Worm (Caenorhabditis elegans) whole organism, early embryonic: Measurements from ENCODE around the gene T24A6.7.

ENCODE experiments used
- B0310.2 ChIP-seq: sonication (generic microtip); optimal IDR thresholded peaks from 2 replicates; lab custom pipeline; 2016; ENCODE audit warnings: mild to moderate bottlenecking, missing genetic modification characterization, missing compliant biosample characterization
- F13C5.2 ChIP-seq: sonication (generic microtip); optimal IDR thresholded peaks from 2 replicates; lab custom pipeline; 2017; ENCODE audit warnings: mild to moderate bottlenecking, missing genetic modification characterization, inconsistent platforms, missing compliant biosample characterization
- aly-1 ChIP-seq: sonication (generic microtip); optimal IDR thresholded peaks from 2 replicates; lab custom pipeline; 2016; ENCODE audit warnings: missing genetic modification characterization, missing compliant biosample characterization
- ama-1 ChIP-seq: fragments of 150-350 bp; optimal IDR thresholded peaks from 2 replicates; lab custom pipeline; 2014
- ceh-13 ChIP-seq: fragments of 200-800 bp; sonication (Bioruptor generic); optimal IDR thresholded peaks from 2 replicates; lab custom pipeline; 2018; ENCODE audit warnings: mild to moderate bottlenecking, missing genetic modification characterization, missing compliant biosample characterization
- ceh-36 ChIP-seq: sonication (generic microtip); optimal IDR thresholded peaks from 2 replicates; lab custom pipeline; 2016; ENCODE audit warnings: missing genetic modification characterization, inconsistent platforms, missing compliant biosample characterization
- ets-7 ChIP-seq: sonication (generic microtip); optimal IDR thresholded peaks from 2 replicates; lab custom pipeline; 2016; ENCODE audit warnings: missing genotype, missing genetic modification characterization, missing compliant biosample characterization
- flt-1 ChIP-seq: fragments of 200-800 bp; sonication (Bioruptor generic); IDR thresholded peaks from 2 replicates; pipeline ENCODE4 v1.3.6; 2022; ENCODE audit warnings: missing genetic modification characterization, missing compliant biosample characterization
- hmbx-1 ChIP-seq: sonication (generic microtip); optimal IDR thresholded peaks from 2 replicates; lab custom pipeline; 2016; ENCODE audit warnings: mild to moderate bottlenecking, missing genetic modification characterization, missing compliant biosample characterization
- hmg-4 ChIP-seq: fragments of 200-800 bp; sonication (Bioruptor generic); optimal IDR thresholded peaks from 2 replicates; lab custom pipeline; 2018; ENCODE audit warnings: mild to moderate bottlenecking, missing genetic modification characterization, missing compliant biosample characterization
- hnd-1 ChIP-seq: sonication (generic microtip); optimal IDR thresholded peaks from 2 replicates; lab custom pipeline; 2016; ENCODE audit warnings: missing genetic modification characterization, missing compliant biosample characterization
- pes-1 ChIP-seq: fragments of 200-800 bp; sonication (Bioruptor generic); IDR thresholded peaks from 2 replicates; pipeline ENCODE4 v1.3.6; 2022; ENCODE audit warnings: missing genetic modification reagents, missing genetic modification characterization, missing compliant biosample characterization
- scrt-1 ChIP-seq: fragments of 200-800 bp; sonication (Bioruptor generic); IDR thresholded peaks from 2 replicates; pipeline ENCODE4 v1.3.6; 2022; ENCODE audit warnings: missing genetic modification characterization, missing compliant biosample characterization
- sea-1 ChIP-seq: fragments of 200-800 bp; sonication (Bioruptor generic); conservative IDR thresholded peaks from 2 replicates; pipeline ENCODE4 v1.3.6; 2022; ENCODE audit warnings: missing genetic modification characterization, missing compliant biosample characterization
- tbx-11 ChIP-seq: fragments of 200-800 bp; sonication (Bioruptor generic); IDR thresholded peaks from 2 replicates; pipeline ENCODE4 v1.3.6; 2022; ENCODE audit warnings: missing genetic modification characterization, missing compliant biosample characterization
- tbx-37 ChIP-seq: fragments of 200-800 bp; sonication (Bioruptor generic); conservative IDR thresholded peaks from 2 replicates; pipeline ENCODE4 v1.3.6; 2022; ENCODE audit warnings: missing genetic modification reagents, missing genetic modification characterization, missing compliant biosample characterization
- tra-4 ChIP-seq: sonication (generic microtip); optimal IDR thresholded peaks from 2 replicates; lab custom pipeline; 2017; ENCODE audit warnings: missing genetic modification characterization, missing compliant biosample characterization

Gene T24A6.7

ce11 chrV:3546517-3546916, 21.4 kb downstream of the T24A6.7 start, which contains the start of gene srbc-68:
TSS of gene srbc-68 (minus strand) at chrV:3546617.
- TF ChIP-seq tra-4 (tag; lab: Kevin White, UChicago) = no peak
- no peak for TF ChIP-seq tbx-11 (GFP tag; lab: Robert Waterston, UW)
- no peak for TF ChIP-seq tbx-37 (GFP tag; lab: Robert Waterston, UW)
- TF ChIP-seq hmg-4 (GFP tag; lab: Kevin White, UChicago) = no peak
- no peak for TF ChIP-seq ets-7 (tag; lab: Kevin White, UChicago)
- TF ChIP-seq aly-1 (tag; lab: Kevin White, UChicago) = no peak
- TF ChIP-seq scrt-1 = no peak
- TF ChIP-seq flt-1 (GFP tag; lab: Robert Waterston, UW) = no peak
- TF ChIP-seq hnd-1 = no peak
- TF ChIP-seq B0310.2 = no peak
- no peak for TF ChIP-seq ama-1 (lab: Kevin White, UChicago)
- no peak for TF ChIP-seq F13C5.2

ce11 chrV:3548798-3549197, 23.7 kb downstream of the T24A6.7 start, which contains the start of gene srw-130:
TSS of gene srw-130 (minus strand) at chrV:3548898.
- no peak for TF ChIP-seq ceh-36
- TF ChIP-seq hmbx-1 (tag; lab: Kevin White, UChicago) = no peak
- TF ChIP-seq ama-1 (lab: Kevin White, UChicago) = no peak
- TF ChIP-seq tbx-11 (GFP tag; lab: Robert Waterston, UW) = no peak
- TF ChIP-seq B0310.2 = no peak
- no peak for TF ChIP-seq aly-1 (tag; lab: Kevin White, UChicago)
- no peak for TF ChIP-seq hnd-1
- no peak for TF ChIP-seq tra-4 (tag; lab: Kevin White, UChicago)
- TF ChIP-seq sea-1 (GFP tag; lab: Robert Waterston, UW) = no peak
- no peak for TF ChIP-seq hmg-4 (GFP tag; lab: Kevin White, UChicago)
- no peak for TF ChIP-seq ceh-13 (GFP tag; lab: Kevin White, UChicago)
- no peak for TF ChIP-seq flt-1 (GFP tag; lab: Robert Waterston, UW)
- no peak for TF ChIP-seq scrt-1
- TF ChIP-seq tbx-37 (GFP tag; lab: Robert Waterston, UW) = no peak
- no peak for TF ChIP-seq ets-7 (tag; lab: Kevin White, UChicago)
- TF ChIP-seq F13C5.2 = no peak

- TF ChIP-seq ceh-13 (GFP tag; lab: Kevin White, UChicago) = no peak
- TF ChIP-seq tbx-11 (GFP tag; lab: Robert Waterston, UW) = no peak
- no peak for TF ChIP-seq hmg-4 (GFP tag; lab: Kevin White, UChicago)
Measured at ce11 chrV:3549553-3549952, 24.5 kb downstream of the T24A6.7 start, which contains the start of gene sri-21. TSS of gene sri-21 (plus strand) at chrV:3549853.

ce11 chrV:3551765-3552164, 26.7 kb downstream of the T24A6.7 start, which contains the start of gene grl-28:
TSS of gene grl-28 (minus strand) at chrV:3551865.
- TF ChIP-seq sea-1 (GFP tag; lab: Robert Waterston, UW) (no peak), ceh-36 (no peak), scrt-1 (no peak), tbx-11 (GFP tag; lab: Robert Waterston, UW) (no peak), ceh-13 (GFP tag; lab: Kevin White, UChicago) (no peak), hmbx-1 (tag; lab: Kevin White, UChicago) (no peak), hnd-1 (no peak), aly-1 (tag; lab: Kevin White, UChicago) (no peak)

- TF ChIP-seq tbx-37 (GFP tag; lab: Robert Waterston, UW) (no peak), tra-4 (tag; lab: Kevin White, UChicago) (no peak), F13C5.2 (no peak), ets-7 (tag; lab: Kevin White, UChicago) (no peak), ceh-36 (no peak), tbx-11 (GFP tag; lab: Robert Waterston, UW) (no peak), flt-1 (GFP tag; lab: Robert Waterston, UW) (no peak), aly-1 (tag; lab: Kevin White, UChicago) (no peak), pes-1 (GFP tag; lab: Robert Waterston, UW) (no peak), sea-1 (GFP tag; lab: Robert Waterston, UW) (no peak), scrt-1 (no peak)
Measured at ce11 chrV:3552740-3553469, 27.8 kb downstream of the T24A6.7 start, which contains the start of gene T24A6.20. TSS of gene T24A6.20 (plus strand) at chrV:3553134.

ce11 chrV:3554869-3555268, 29.8 kb downstream of the T24A6.7 start, which contains the start of gene grl-29:
TSS of gene grl-29 (minus strand) at chrV:3555236.
- TF ChIP-seq hmbx-1 (tag; lab: Kevin White, UChicago) = no peak
- no peak for TF ChIP-seq hmg-4 (GFP tag; lab: Kevin White, UChicago)
- no peak for TF ChIP-seq tbx-11 (GFP tag; lab: Robert Waterston, UW)
- no peak for TF ChIP-seq hnd-1
- no peak for TF ChIP-seq pes-1 (GFP tag; lab: Robert Waterston, UW)
- TF ChIP-seq sea-1 (GFP tag; lab: Robert Waterston, UW) = no peak
- no peak for TF ChIP-seq tbx-37 (GFP tag; lab: Robert Waterston, UW)
- no peak for TF ChIP-seq ceh-13 (GFP tag; lab: Kevin White, UChicago)
- TF ChIP-seq scrt-1 = no peak
- no peak for TF ChIP-seq ama-1 (lab: Kevin White, UChicago)
- no peak for TF ChIP-seq ceh-36
- no peak for TF ChIP-seq tra-4 (tag; lab: Kevin White, UChicago)
- TF ChIP-seq flt-1 (GFP tag; lab: Robert Waterston, UW) = no peak
- no peak for TF ChIP-seq F13C5.2
- TF ChIP-seq aly-1 (tag; lab: Kevin White, UChicago) = no peak

ce11 chrV:3555986-3556385, 30.9 kb downstream of the T24A6.7 start, which contains the start of gene grl-30:
TSS of gene grl-30 (plus strand) at chrV:3556286.
- TF ChIP-seq scrt-1 (no peak), aly-1 (tag; lab: Kevin White, UChicago) (no peak), B0310.2 (no peak), tbx-37 (GFP tag; lab: Robert Waterston, UW) (no peak), flt-1 (GFP tag; lab: Robert Waterston, UW) (no peak), sea-1 (GFP tag; lab: Robert Waterston, UW) (no peak), tra-4 (tag; lab: Kevin White, UChicago) (no peak), ama-1 (lab: Kevin White, UChicago) (no peak), hnd-1 (no peak), F13C5.2 (no peak), tbx-11 (GFP tag; lab: Robert Waterston, UW) (no peak), ets-7 (tag; lab: Kevin White, UChicago) (no peak), hmbx-1 (tag; lab: Kevin White, UChicago) (no peak), pes-1 (GFP tag; lab: Robert Waterston, UW) (no peak), ceh-36 (no peak), hmg-4 (GFP tag; lab: Kevin White, UChicago) (no peak), ceh-13 (GFP tag; lab: Kevin White, UChicago) (no peak)
